Worm (Caenorhabditis elegans) whole organism, young adult: ENCODE results near the gene Y69E1A.5.
A peak's percentile ranks its signal among the peaks of the same experiment; 100 is the strongest.

Source experiments
- B0336.3 ChIP-seq: fragments of 200-800 bp; sonication (Bioruptor generic); IDR thresholded peaks from 2 replicates; pipeline ENCODE4 v1.3.6; 2022; ENCODE audit warnings: missing genetic modification characterization, missing compliant biosample characterization
- F57C9.4 ChIP-seq: sonication (generic microtip); optimal IDR thresholded peaks from 2 replicates; lab custom pipeline; 2017; ENCODE audit warnings: mild to moderate bottlenecking, missing genetic modification characterization, missing compliant biosample characterization
- K11D2.4 ChIP-seq: fragments of 200-800 bp; sonication (Bioruptor generic); IDR thresholded peaks from 2 replicates; pipeline ENCODE4 v1.3.6; 2022; ENCODE audit warnings: missing genetic modification reagents, missing genetic modification characterization, missing compliant biosample characterization
- K12H6.12 ChIP-seq: fragments of 200-800 bp; sonication (Bioruptor generic); optimal IDR thresholded peaks from 2 replicates; lab custom pipeline; 2018; ENCODE audit warnings: mild to moderate bottlenecking, missing genetic modification characterization, missing compliant biosample characterization
- Y53G8AR.9 ChIP-seq: fragments of 200-800 bp; sonication (Bioruptor generic); conservative IDR thresholded peaks from 2 replicates; pipeline ENCODE4 v1.3.6; 2022; ENCODE audit warnings: missing genetic modification reagents, missing genetic modification characterization, missing compliant biosample characterization
- Y67H2A.10 ChIP-seq: fragments of 200-800 bp; sonication (Bioruptor generic); conservative IDR thresholded peaks from 2 replicates; pipeline ENCODE4 v1.3.6; 2022; ENCODE audit warnings: missing genetic modification reagents, missing genetic modification characterization, missing compliant biosample characterization
- Y95B8A.8 ChIP-seq: fragments of 200-800 bp; sonication (Bioruptor generic); IDR thresholded peaks from 2 replicates; pipeline ENCODE4 v1.3.6; 2022; ENCODE audit warnings: missing genetic modification reagents, missing genetic modification characterization, missing compliant biosample characterization
- ZK185.1 ChIP-seq: sonication (generic microtip); optimal IDR thresholded peaks from 2 replicates; lab custom pipeline; 2016; ENCODE audit warnings: mild to moderate bottlenecking, missing genetic modification characterization, missing compliant biosample characterization; ENCODE audit not compliant: poor library complexity, severe bottlenecking
- akir-1 ChIP-seq: fragments of 200-800 bp; sonication (Bioruptor generic); optimal IDR thresholded peaks from 2 replicates; lab custom pipeline; 2018; ENCODE audit warnings: mild to moderate bottlenecking, missing genetic modification characterization, moderate library complexity, missing compliant biosample characterization
- ama-1 ChIP-seq, 3 experiments: fragments of 150-350 bp in 1 of 3; sonication (generic microtip) in 2 of 3; optimal IDR thresholded peaks; 2 replicates each; lab custom pipeline; 2014 to 2018; ENCODE audit warnings: missing biosample characterization in 2 of 3, missing genetic modification characterization in 2 of 3, missing genetic modification reagents in 2 of 3
- aptf-3 ChIP-seq: fragments of 200-800 bp; sonication (Bioruptor generic); IDR thresholded peaks from 2 replicates; pipeline ENCODE4 v1.3.6; 2022; ENCODE audit warnings: missing genetic modification characterization, missing compliant biosample characterization
- atf-7 ChIP-seq: sonication (generic microtip); optimal IDR thresholded peaks from 2 replicates; lab custom pipeline; 2017; ENCODE audit warnings: mild to moderate bottlenecking, missing genetic modification characterization, missing compliant biosample characterization
- attf-3 ChIP-seq: fragments of 200-800 bp; sonication (Bioruptor generic); conservative IDR thresholded peaks from 2 replicates; pipeline ENCODE4 v1.3.6; 2022; ENCODE audit warnings: missing genetic modification reagents, missing genetic modification characterization, missing compliant biosample characterization
- attf-5 ChIP-seq: fragments of 200-800 bp; sonication (Bioruptor generic); optimal IDR thresholded peaks from 2 replicates; lab custom pipeline; 2018; ENCODE audit warnings: mild to moderate bottlenecking, missing genetic modification characterization, missing compliant biosample characterization
- cebp-1 ChIP-seq, 2 experiments: fragments of 200-800 bp in 1 of 2; sonication (Bioruptor generic) in 1 of 2; sonication (generic microtip) in 1 of 2; IDR thresholded peaks in 1 of 2; optimal IDR thresholded peaks in 1 of 2; 2 replicates each; pipeline versions ENCODE4 v1.3.6 to Lab custom; 2017 to 2022; ENCODE audit warnings: missing compliant biosample characterization in 2 of 2, missing genetic modification characterization in 2 of 2, mild to moderate bottlenecking in 1 of 2, missing genetic modification reagents in 1 of 2, moderate library complexity in 1 of 2
- ceh-40 ChIP-seq: fragments of 200-800 bp; sonication (Bioruptor generic); IDR thresholded peaks from 2 replicates; pipeline ENCODE4 v1.3.6; 2022; ENCODE audit warnings: missing genetic modification characterization, missing compliant biosample characterization
- die-1 ChIP-seq: sonication (generic microtip); optimal IDR thresholded peaks from 2 replicates; lab custom pipeline; 2016; ENCODE audit warnings: missing genotype, mild to moderate bottlenecking, missing genetic modification characterization, missing compliant biosample characterization
- dox-1 ChIP-seq: fragments of 200-800 bp; sonication (Bioruptor generic); IDR thresholded peaks from 2 replicates; pipeline ENCODE4 v1.3.6; 2022; ENCODE audit warnings: missing genetic modification reagents, missing genetic modification characterization, missing compliant biosample characterization
- egl-44 ChIP-seq: fragments of 200-800 bp; sonication (Bioruptor generic); IDR thresholded peaks from 2 replicates; pipeline ENCODE4 v1.3.6; 2022; ENCODE audit warnings: missing genetic modification reagents, missing genetic modification characterization, missing compliant biosample characterization
- egrh-3 ChIP-seq: fragments of 200-800 bp; sonication (Bioruptor generic); IDR thresholded peaks from 2 replicates; pipeline ENCODE4 v1.3.6; 2022; ENCODE audit warnings: missing genetic modification reagents, missing genetic modification characterization, missing compliant biosample characterization
- ekl-4 ChIP-seq: fragments of 200-800 bp; sonication (Bioruptor generic); IDR thresholded peaks from 2 replicates; pipeline ENCODE4 v1.3.6; 2022; ENCODE audit warnings: missing genetic modification reagents, missing genetic modification characterization, missing compliant biosample characterization
- gei-17 ChIP-seq: fragments of 200-800 bp; sonication (Bioruptor generic); optimal IDR thresholded peaks from 2 replicates; lab custom pipeline; 2018; ENCODE audit warnings: mild to moderate bottlenecking, missing genetic modification characterization, missing compliant biosample characterization
- him-1 ChIP-seq: sonication (generic microtip); optimal IDR thresholded peaks from 2 replicates; lab custom pipeline; 2016; ENCODE audit warnings: missing genotype, missing genetic modification reagents, missing genetic modification characterization, missing compliant biosample characterization
- hmg-1.2 ChIP-seq: fragments of 200-800 bp; sonication (Bioruptor generic); IDR thresholded peaks from 2 replicates; pipeline ENCODE4 v1.3.6; 2022; ENCODE audit warnings: missing genetic modification reagents, missing genetic modification characterization, missing compliant biosample characterization
- lag-1 ChIP-seq: fragments of 200-800 bp; sonication (Bioruptor generic); IDR thresholded peaks from 2 replicates; pipeline ENCODE4 v1.3.6; 2022; ENCODE audit warnings: missing genetic modification reagents, missing genetic modification characterization, missing compliant biosample characterization
- let-526 ChIP-seq: fragments of 200-800 bp; sonication (Bioruptor generic); IDR thresholded peaks from 2 replicates; pipeline ENCODE4 v1.3.6; 2022; ENCODE audit warnings: missing genetic modification reagents, missing genetic modification characterization, missing compliant biosample characterization
- let-607 ChIP-seq, 2 experiments: fragments of 200-800 bp in 1 of 2; sonication (Bioruptor generic) in 1 of 2; sonication (generic microtip) in 1 of 2; optimal IDR thresholded peaks; 2 replicates each; lab custom pipeline; 2016 to 2018; ENCODE audit warnings: mild to moderate bottlenecking in 2 of 2, missing compliant biosample characterization in 2 of 2, missing genetic modification characterization in 2 of 2, moderate library complexity in 2 of 2, missing genotype in 1 of 2
- lin-26 ChIP-seq: fragments of 200-800 bp; sonication (Bioruptor generic); IDR thresholded peaks from 2 replicates; pipeline ENCODE4 v1.3.6; 2022; ENCODE audit warnings: missing genetic modification reagents, missing genetic modification characterization, missing compliant biosample characterization
- lin-35 ChIP-seq, 3 experiments: fragments of 150-350 bp in 2 of 3; sonication (generic microtip) in 1 of 3; optimal IDR thresholded peaks; 2 replicates each; lab custom pipeline; 2014 to 2018; ENCODE audit warnings: missing biosample characterization in 3 of 3, missing genetic modification characterization in 3 of 3, missing genetic modification reagents in 3 of 3
- lin-54 ChIP-seq: fragments of 200-800 bp; sonication (Bioruptor generic); optimal IDR thresholded peaks from 2 replicates; lab custom pipeline; 2018; ENCODE audit warnings: mild to moderate bottlenecking, missing genetic modification characterization, missing compliant biosample characterization
- lir-1 ChIP-seq: fragments of 200-800 bp; sonication (Bioruptor generic); conservative IDR thresholded peaks from 2 replicates; pipeline ENCODE4 v1.3.6; 2022; ENCODE audit warnings: missing genetic modification reagents, missing genetic modification characterization, missing compliant biosample characterization
- madf-10 ChIP-seq: sonication (generic microtip); optimal IDR thresholded peaks from 2 replicates; lab custom pipeline; 2016; ENCODE audit warnings: mild to moderate bottlenecking, missing genetic modification characterization, missing compliant biosample characterization
- madf-3 ChIP-seq: fragments of 200-800 bp; sonication (Bioruptor generic); IDR thresholded peaks from 2 replicates; pipeline ENCODE4 v1.3.6; 2022; ENCODE audit warnings: missing genetic modification reagents, missing genetic modification characterization, missing compliant biosample characterization
- mcd-1 ChIP-seq: fragments of 200-800 bp; sonication (Bioruptor generic); IDR thresholded peaks from 2 replicates; pipeline ENCODE4 v1.3.6; 2022; ENCODE audit warnings: missing genetic modification reagents, missing genetic modification characterization, missing compliant biosample characterization
- mel-28 ChIP-seq: sonication (generic microtip); optimal IDR thresholded peaks from 2 replicates; lab custom pipeline; 2016; ENCODE audit warnings: borderline replicate concordance, mild to moderate bottlenecking, missing genetic modification characterization, missing compliant biosample characterization
- nhr-179 ChIP-seq: sonication (generic microtip); optimal IDR thresholded peaks from 2 replicates; lab custom pipeline; 2016; ENCODE audit warnings: mild to moderate bottlenecking, missing genetic modification characterization, missing compliant biosample characterization
- nhr-90 ChIP-seq: sonication (generic microtip); optimal IDR thresholded peaks from 2 replicates; lab custom pipeline; 2016; ENCODE audit warnings: missing genotype, mild to moderate bottlenecking, missing genetic modification characterization, missing compliant biosample characterization
- pbrm-1 ChIP-seq: fragments of 200-800 bp; sonication (Bioruptor generic); IDR thresholded peaks from 2 replicates; pipeline ENCODE4 v1.3.6; 2022; ENCODE audit warnings: missing genetic modification reagents, missing genetic modification characterization, missing compliant biosample characterization
- rcor-1 ChIP-seq: fragments of 200-800 bp; sonication (Bioruptor generic); IDR thresholded peaks from 2 replicates; pipeline ENCODE4 v1.3.6; 2022; ENCODE audit warnings: missing genetic modification reagents, missing genetic modification characterization, missing compliant biosample characterization
- rpc-1 ChIP-seq, 2 experiments: fragments of 150-350 bp in 1 of 2; sonication (generic microtip) in 1 of 2; optimal IDR thresholded peaks; 2 replicates each; lab custom pipeline; 2014 to 2018; ENCODE audit warnings: missing biosample characterization in 1 of 2, missing genetic modification characterization in 1 of 2, missing genetic modification reagents in 1 of 2, missing genotype in 1 of 2
- snpc-4 ChIP-seq, 5 experiments: fragments of 150-350 bp in 1 of 5; sonication (generic microtip) in 4 of 5; optimal IDR thresholded peaks; 2 replicates each; lab custom pipeline; 2014 to 2018; ENCODE audit warnings: missing genetic modification characterization in 5 of 5, missing biosample characterization in 3 of 5, antibody characterized with exemption in 2 of 5, mild to moderate bottlenecking in 2 of 5, missing compliant biosample characterization in 2 of 5, missing genotype in 2 of 5, moderate library complexity in 2 of 5, missing genetic modification reagents in 1 of 5
- unc-62 ChIP-seq: fragments of 150-350 bp; optimal IDR thresholded peaks from 2 replicates; lab custom pipeline; 2014; ENCODE audit warnings: missing biosample characterization, missing genetic modification reagents, missing genetic modification characterization
- zfh-2 ChIP-seq: fragments of 200-800 bp; sonication (Bioruptor generic); conservative IDR thresholded peaks from 2 replicates; pipeline ENCODE4 v1.3.6; 2022; ENCODE audit warnings: missing genetic modification reagents, missing genetic modification characterization, missing compliant biosample characterization
- ztf-18 ChIP-seq: sonication (generic microtip); optimal IDR thresholded peaks from 2 replicates; lab custom pipeline; 2016; ENCODE audit warnings: missing genotype, mild to moderate bottlenecking, missing genetic modification characterization, missing compliant biosample characterization
- ztf-22 ChIP-seq: fragments of 200-800 bp; sonication (Bioruptor generic); optimal IDR thresholded peaks from 2 replicates; lab custom pipeline; 2018; ENCODE audit warnings: mild to moderate bottlenecking, missing genetic modification characterization, moderate library complexity, missing compliant biosample characterization
- ztf-26 ChIP-seq: sonication (generic microtip); optimal IDR thresholded peaks from 2 replicates; lab custom pipeline; 2017; ENCODE audit warnings: missing genetic modification characterization, missing compliant biosample characterization

Y69E1A.5 gene

ce11 chrIV:10935336-10935735 is 22.1 kb downstream of the Y69E1A.5 start:
- peak; percentile 70; the same call in 1 of the 2 replicates for TF ChIP-seq Y67H2A.10
- TF ChIP-seq nhr-179 (tag; lab: Kevin White, UChicago) = no peak
- no peak for TF ChIP-seq lag-1 (GFP tag; lab: Robert Waterston, UW)
- TF ChIP-seq him-1 (tag; lab: Kevin White, UChicago) = no peak
- peak; percentile 31 for TF ChIP-seq ztf-26 (tag; lab: Kevin White, UChicago)
- peak; percentile 29; the same call in 1 of the 2 replicates for TF ChIP-seq egrh-3 (GFP tag; lab: Robert Waterston, UW)
- peak; percentile 76 for TF ChIP-seq mcd-1 (GFP tag; lab: Robert Waterston, UW)
- TF ChIP-seq atf-7 = peak; percentile 74
- no peak for TF ChIP-seq ztf-18
- peak; percentile 75 for TF ChIP-seq dox-1 (GFP tag; lab: Robert Waterston, UW)
- no peak for TF ChIP-seq rpc-1 (optimal IDR thresholded peaks at IDR 0.05; lab: Kevin White, UChicago)
- no peak for TF ChIP-seq rpc-1 (tag; optimal IDR thresholded peaks at IDR 0.05; lab: Kevin White, UChicago)
- TF ChIP-seq K11D2.4 (GFP tag; lab: Robert Waterston, UW) = peak; percentile 88
- peak; percentile 17; the same call in 1 of the 2 replicates for TF ChIP-seq B0336.3 (GFP tag; lab: Robert Waterston, UW)
- peak; percentile 72 for TF ChIP-seq attf-5 (GFP tag; lab: Kevin White, UChicago)
- peak; percentile 62 for TF ChIP-seq lin-54 (GFP tag; lab: Kevin White, UChicago)
- peak; percentile 88 for TF ChIP-seq Y95B8A.8 (GFP tag; lab: Robert Waterston, UW)
- 0 out of 2 replicates have a peak, but pooled peaks have one; percentile 27 for TF ChIP-seq ceh-40 (GFP tag; lab: Robert Waterston, UW)
- TF ChIP-seq attf-3 = no peak
- peak; percentile 58 for TF ChIP-seq zfh-2 (GFP tag; lab: Robert Waterston, UW)
- TF ChIP-seq ZK185.1 (tag; lab: Kevin White, UChicago) = peak; percentile 71
- peak in 1 of 2 experiments; percentile 14 for TF ChIP-seq let-607 (tag; optimal IDR thresholded peaks at IDR 0.05; lab: Kevin White, UChicago)
- peak; percentile 59 for TF ChIP-seq madf-10 (tag; lab: Kevin White, UChicago)
- peak; percentile 71 for TF ChIP-seq K12H6.12 (tag; lab: Kevin White, UChicago)
- 0 out of 2 replicates have a peak, but pooled peaks have one; percentile 65 for TF ChIP-seq lin-26 (GFP tag; lab: Robert Waterston, UW)
- TF ChIP-seq aptf-3 (GFP tag; lab: Robert Waterston, UW) = no peak
- TF ChIP-seq lin-35 (GFP tag; optimal IDR thresholded peaks at IDR 0.05; lab: Kevin White, UChicago) = peak in 1 of 3 experiments; percentile 85
- peak; percentile 55 for TF ChIP-seq lir-1
- peak; percentile 80; the same call in 1 of the 2 replicates for TF ChIP-seq madf-3 (GFP tag; lab: Robert Waterston, UW)
- TF ChIP-seq rcor-1 (GFP tag; lab: Robert Waterston, UW) = peak; percentile 29; the same call in 1 of the 2 replicates
- TF ChIP-seq mel-28 (tag; lab: Kevin White, UChicago) = no peak
- peak; percentile 89 for TF ChIP-seq let-526 (GFP tag; lab: Robert Waterston, UW)
- TF ChIP-seq ekl-4 = peak; percentile 85
- peak; percentile 47; the same call in 1 of the 2 replicates for TF ChIP-seq Y53G8AR.9 (GFP tag; lab: Robert Waterston, UW)
- TF ChIP-seq pbrm-1 = peak; percentile 74
- no peak for TF ChIP-seq nhr-90 (tag; lab: Kevin White, UChicago)
- TF ChIP-seq akir-1 (GFP tag; lab: Kevin White, UChicago) = no peak
- no peak for TF ChIP-seq gei-17 (GFP tag; lab: Kevin White, UChicago)
- TF ChIP-seq unc-62 = peak; percentile 73
- peak; percentile 75 for TF ChIP-seq ztf-22 (GFP tag; lab: Kevin White, UChicago)
- peak; percentile 77 for TF ChIP-seq hmg-1.2 (GFP tag; lab: Robert Waterston, UW)
- TF ChIP-seq ama-1 (optimal IDR thresholded peaks at IDR 0.05; lab: Kevin White, UChicago) = peak; percentile 93
- TF ChIP-seq ama-1 (GFP tag; optimal IDR thresholded peaks at IDR 0.05; lab: Kevin White, UChicago) = no peak
- TF ChIP-seq snpc-4 (GFP tag; optimal IDR thresholded peaks at IDR 0.05; lab: Kevin White, UChicago) = no peak
- peak in 1 of 4 experiments; percentile 10 for TF ChIP-seq snpc-4 (tag; optimal IDR thresholded peaks at IDR 0.05; lab: Kevin White, UChicago)
- no peak for TF ChIP-seq F57C9.4 (tag; lab: Kevin White, UChicago)
- peak; percentile 74 for TF ChIP-seq egl-44 (GFP tag; lab: Robert Waterston, UW)
- peak; percentile 45 for TF ChIP-seq cebp-1 (GFP tag; IDR thresholded peaks at IDR 0.05; lab: Robert Waterston, UW)
- peak; percentile 85 for TF ChIP-seq cebp-1 (tag; optimal IDR thresholded peaks at IDR 0.05; lab: Kevin White, UChicago)
- peak; percentile 46 for TF ChIP-seq die-1
